Worm (Caenorhabditis elegans) whole organism, L2 larva: ENCODE measurements around the gene cka-2.
"Not testable (repeated sequence)": the region's sequence is repeated elsewhere in the genome, so short reads cannot be mapped to it uniquely, and the experiment has no call there.

Experiments
- aly-2 ChIP-seq: fragments of 150-350 bp; optimal IDR thresholded peaks from 2 replicates; lab custom pipeline; 2014; ENCODE audit warnings: missing biosample characterization, missing genetic modification characterization
- ceh-82 ChIP-seq: fragments of 150-350 bp; optimal IDR thresholded peaks from 2 replicates; lab custom pipeline; 2014; ENCODE audit warnings: missing biosample characterization, missing genetic modification characterization
- crh-2 ChIP-seq: sonication (generic microtip); optimal IDR thresholded peaks from 2 replicates; lab custom pipeline; 2017; ENCODE audit warnings: missing biosample characterization, missing genetic modification characterization
- egl-27 ChIP-seq: sonication (generic microtip); optimal IDR thresholded peaks from 3 replicates; lab custom pipeline; 2017; ENCODE audit warnings: missing biosample characterization, missing genetic modification reagents, missing genetic modification characterization
- elt-3 ChIP-seq: sonication (generic microtip); optimal IDR thresholded peaks from 2 replicates; lab custom pipeline; 2017; ENCODE audit warnings: missing biosample characterization, missing genetic modification characterization
- gmeb-1 ChIP-seq: fragments of 150-350 bp; optimal IDR thresholded peaks from 2 replicates; lab custom pipeline; 2014; ENCODE audit warnings: missing biosample characterization, missing genetic modification characterization
- nhr-10 ChIP-seq: sonication (generic microtip); optimal IDR thresholded peaks from 2 replicates; lab custom pipeline; 2017; ENCODE audit warnings: missing biosample characterization, missing genetic modification characterization
- nhr-11 ChIP-seq: fragments of 150-350 bp; optimal IDR thresholded peaks from 2 replicates; lab custom pipeline; 2014; ENCODE audit warnings: missing biosample characterization, missing genetic modification characterization
- nhr-12 ChIP-seq: fragments of 150-350 bp; optimal IDR thresholded peaks from 2 replicates; lab custom pipeline; 2014; ENCODE audit warnings: missing biosample characterization, missing genetic modification characterization
- nhr-23 ChIP-seq: fragments of 150-350 bp; optimal IDR thresholded peaks from 2 replicates; lab custom pipeline; 2014; ENCODE audit warnings: missing biosample characterization, missing genetic modification reagents, missing genetic modification characterization
- nhr-77 ChIP-seq: fragments of 150-350 bp; optimal IDR thresholded peaks from 2 replicates; lab custom pipeline; 2014; ENCODE audit warnings: missing biosample characterization, missing genetic modification characterization
- sma-9 ChIP-seq, 2 experiments: fragments of 150-350 bp in 1 of 2; sonication (generic microtip) in 1 of 2; optimal IDR thresholded peaks; 2 replicates each; lab custom pipeline; 2014 to 2016; ENCODE audit warnings: missing genetic modification characterization in 2 of 2, mild to moderate bottlenecking in 1 of 2, missing biosample characterization in 1 of 2, missing compliant biosample characterization in 1 of 2, missing genetic modification reagents in 1 of 2, moderate library complexity in 1 of 2
- unc-55 ChIP-seq: fragments of 150-350 bp; sonication (generic microtip); optimal IDR thresholded peaks from 3 replicates; lab custom pipeline; 2014; ENCODE audit warnings: missing biosample characterization, missing genetic modification reagents, missing genetic modification characterization

The cka-2 gene

ce11 chrX:4328816-4329215, 42.9 kb downstream of the cka-2 start, which contains the start of gene C24A8.5:
TSS of gene C24A8.5 (minus strand) at chrX:4328916.
- TF ChIP-seq unc-55 (no peak), nhr-12 (no peak), nhr-11 (tag; lab: Kevin White, UChicago) (no peak), nhr-77 (tag; lab: Kevin White, UChicago) (no peak), crh-2 (tag; lab: Kevin White, UChicago) (no peak)

- TF ChIP-seq ceh-82 (tag; lab: Kevin White, UChicago); sma-9 (GFP tag; optimal IDR thresholded peaks at IDR 0.05; lab: Kevin White, UChicago); sma-9 (tag; optimal IDR thresholded peaks at IDR 0.05; lab: Kevin White, UChicago); nhr-10: not testable (repeated sequence)
Observed at ce11 chrX:4332305-4332704, 46.4 kb downstream of the cka-2 start, which contains the start of gene C24A8.6. TSS of gene C24A8.6 (minus strand) at chrX:4332405.

ce11 chrX:4335950-4336349, 50.0 kb downstream of the cka-2 start, which contains the start of gene cst-2:
TSS of gene cst-2 (minus strand) at chrX:4336050.
- not testable (repeated sequence) for TF ChIP-seq unc-55; egl-27 (tag; lab: Kevin White, UChicago); gmeb-1 (tag; lab: Kevin White, UChicago)
- TF ChIP-seq, all 48 proteins: peak for 0; not testable (repeated sequence) for 48

ce11 chrX:4339332-4339731, 53.4 kb downstream of the cka-2 start, which contains the start of gene cst-1:
TSS of gene cst-1 (plus strand) at chrX:4339632.
- not testable (repeated sequence) for TF ChIP-seq aly-2, nhr-23, elt-3 (tag; lab: Kevin White, UChicago)
- TF ChIP-seq, all 48 proteins: peak for 0; not testable (repeated sequence) for 48
